Fruit fly (Drosophila melanogaster) whole organism, embryonic: ENCODE measurements around the gene CG31551.

Experiments used
- B-H2 ChIP-seq: fragments of 200-800 bp; sonication (Bioruptor generic); optimal IDR thresholded peaks from 2 replicates; lab custom pipeline; 2018; ENCODE audit warnings: missing biosample characterization, mild to moderate bottlenecking, missing genetic modification characterization
- CG11696 ChIP-seq: fragments of 200-800 bp; sonication (Bioruptor generic); IDR thresholded peaks from 2 replicates; pipeline ENCODE4 v1.3.6; 2022; ENCODE audit warnings: missing biosample characterization, missing genetic modification characterization
- CG1233 ChIP-seq: fragments of 200-800 bp; sonication (Bioruptor generic); optimal IDR thresholded peaks from 4 replicates; lab custom pipeline; 2018; ENCODE audit warnings: missing biosample characterization, mild to moderate bottlenecking, missing genetic modification characterization
- CG12769 ChIP-seq: fragments of 200-800 bp; sonication (Bioruptor generic); optimal IDR thresholded peaks from 2 replicates; lab custom pipeline; 2019; ENCODE audit warnings: missing biosample characterization, mild to moderate bottlenecking, missing genetic modification characterization, moderate library complexity
- CG14860 ChIP-seq: fragments of 200-800 bp; sonication (Bioruptor generic); IDR thresholded peaks from 3 replicates; pipeline ENCODE4 v1.3.6; 2022; ENCODE audit warnings: missing biosample characterization, missing genetic modification characterization; ENCODE audit not compliant: partially characterized antibody
- CG17359 ChIP-seq: fragments of 200-800 bp; sonication (Bioruptor generic); optimal IDR thresholded peaks from 3 replicates; lab custom pipeline; 2018; ENCODE audit warnings: missing biosample characterization, mild to moderate bottlenecking, missing genetic modification characterization, moderate library complexity
- CG18011 ChIP-seq: fragments of 200-800 bp; sonication (Bioruptor generic); optimal IDR thresholded peaks from 2 replicates; lab custom pipeline; 2017; ENCODE audit warnings: missing biosample characterization, missing genetic modification characterization, mild to moderate bottlenecking, moderate library complexity, missing genotype
- CG2199 ChIP-seq: fragments of 200-800 bp; sonication (Bioruptor generic); IDR thresholded peaks from 3 replicates; pipeline ENCODE4 v1.3.6; 2022; ENCODE audit warnings: missing biosample characterization, missing genetic modification characterization
- CG3726 ChIP-seq: fragments of 200-800 bp; sonication (Bioruptor generic); IDR thresholded peaks from 3 replicates; pipeline ENCODE4, ENCODE4 v1.3.6; 2022; ENCODE audit warnings: missing biosample characterization, missing genetic modification characterization
- CG42726 ChIP-seq: fragments of 200-800 bp; sonication (Bioruptor generic); IDR thresholded peaks from 2 replicates; pipeline ENCODE4 v1.3.6; 2022; ENCODE audit warnings: missing biosample characterization, missing genetic modification characterization; ENCODE audit not compliant: partially characterized antibody
- CG4617 ChIP-seq: fragments of 200-800 bp; sonication (Bioruptor generic); optimal IDR thresholded peaks from 3 replicates; lab custom pipeline; 2016; ENCODE audit warnings: missing biosample characterization, missing genetic modification characterization, borderline replicate concordance
- CG4707 ChIP-seq: fragments of 200-800 bp; sonication (Bioruptor generic); optimal IDR thresholded peaks from 2 replicates; lab custom pipeline; 2018; ENCODE audit warnings: missing biosample characterization, mild to moderate bottlenecking, missing genetic modification characterization, moderate library complexity
- CG9437 ChIP-seq: fragments of 200-800 bp; sonication (Bioruptor generic); optimal IDR thresholded peaks from 2 replicates; lab custom pipeline; 2018; ENCODE audit warnings: missing biosample characterization, mild to moderate bottlenecking, missing genetic modification characterization
- Chrac-16 ChIP-seq: fragments of 200-800 bp; sonication (Bioruptor generic); optimal IDR thresholded peaks from 3 replicates; lab custom pipeline; 2016; ENCODE audit warnings: missing biosample characterization, missing genetic modification characterization
- D19A ChIP-seq: fragments of 200-800 bp; optimal IDR thresholded peaks from 3 replicates; lab custom pipeline; 2019; ENCODE audit warnings: missing biosample characterization, mild to moderate bottlenecking, missing genetic modification characterization, moderate library complexity
- Dad ChIP-seq: fragments of 200-800 bp; sonication (Bioruptor generic); optimal IDR thresholded peaks from 3 replicates; lab custom pipeline; 2016; ENCODE audit warnings: missing biosample characterization, missing genetic modification characterization
- Deaf1 ChIP-seq: fragments of 200-800 bp; optimal IDR thresholded peaks from 3 replicates; lab custom pipeline; 2019; ENCODE audit warnings: missing biosample characterization, mild to moderate bottlenecking, missing genetic modification characterization, moderate library complexity
- Dfd ChIP-seq, 2 experiments: fragments of >200 bp; optimal IDR thresholded peaks; 2 replicates each; lab custom pipeline; 2017; ENCODE audit warnings: missing biosample characterization in 2 of 2, missing genetic modification characterization in 2 of 2
- Ets97D ChIP-seq: fragments of 200-800 bp; sonication (Bioruptor generic); optimal IDR thresholded peaks from 3 replicates; lab custom pipeline; 2016; ENCODE audit warnings: missing biosample characterization, missing genetic modification characterization
- Fer3 ChIP-seq: fragments of 200-800 bp; sonication (Bioruptor generic); optimal IDR thresholded peaks from 2 replicates; lab custom pipeline; 2018; ENCODE audit warnings: missing biosample characterization, mild to moderate bottlenecking, missing genetic modification characterization, moderate library complexity
- HLH4C ChIP-seq: fragments of 200-800 bp; sonication (Bioruptor generic); IDR thresholded peaks from 3 replicates; pipeline ENCODE4 v1.3.6; 2022; ENCODE audit warnings: missing biosample characterization, missing genetic modification characterization; ENCODE audit not compliant: partially characterized antibody
- Pdp1 ChIP-seq, 2 experiments: fragments of 200-800 bp; sonication (Bioruptor generic); optimal IDR thresholded peaks; 3 replicates each; lab custom pipeline; 2016; ENCODE audit warnings: missing biosample characterization in 2 of 2, missing genetic modification characterization in 2 of 2, mild to moderate bottlenecking in 1 of 2, moderate library complexity in 1 of 2
- Scr ChIP-seq: fragments of 200-800 bp; sonication (Bioruptor generic); IDR thresholded peaks from 2 replicates; pipeline ENCODE4 v1.3.6; 2022; ENCODE audit warnings: missing biosample characterization, missing genetic modification characterization; ENCODE audit not compliant: partially characterized antibody
- Sox102F ChIP-seq: fragments of 200-800 bp; sonication (Bioruptor generic); optimal IDR thresholded peaks from 2 replicates; lab custom pipeline; 2018; ENCODE audit warnings: missing biosample characterization, mild to moderate bottlenecking, missing genetic modification characterization, moderate library complexity
- cato ChIP-seq: fragments of 200-800 bp; sonication (Bioruptor generic); optimal IDR thresholded peaks from 2 replicates; lab custom pipeline; 2016; ENCODE audit warnings: missing biosample characterization, missing genetic modification characterization, borderline replicate concordance
- chm ChIP-seq: fragments of 200-800 bp; sonication (Bioruptor generic); IDR thresholded peaks from 2 replicates; pipeline ENCODE4 v1.3.6; 2022; ENCODE audit warnings: missing biosample characterization, missing genetic modification characterization
- croc ChIP-seq: fragments of 200-800 bp; sonication (Bioruptor generic); conservative IDR thresholded peaks from 3 replicates; pipeline ENCODE4 v1.3.6; 2022; ENCODE audit warnings: missing biosample characterization, missing genetic modification characterization
- en ChIP-seq: fragments of 200-800 bp; sonication (Bioruptor generic); optimal IDR thresholded peaks from 2 replicates; lab custom pipeline; 2016; ENCODE audit warnings: missing biosample characterization, missing genetic modification characterization
- gcm ChIP-seq: fragments of 200-800 bp; sonication (Bioruptor generic); optimal IDR thresholded peaks from 2 replicates; lab custom pipeline; 2019; ENCODE audit warnings: missing biosample characterization, mild to moderate bottlenecking, missing genetic modification characterization, moderate library complexity
- gfzf ChIP-seq: fragments of 200-800 bp; sonication (Bioruptor generic); optimal IDR thresholded peaks from 2 replicates; lab custom pipeline; 2016; ENCODE audit warnings: missing biosample characterization, mild to moderate bottlenecking, missing genetic modification characterization, moderate library complexity
- gro ChIP-seq: fragments of 200-800 bp; sonication (Bioruptor generic); optimal IDR thresholded peaks from 2 replicates; lab custom pipeline; 2016; ENCODE audit warnings: missing biosample characterization, missing genetic modification characterization
- ham ChIP-seq: fragments of 200-800 bp; sonication (Bioruptor generic); IDR thresholded peaks from 2 replicates; pipeline ENCODE4 v1.3.6; 2022; ENCODE audit warnings: missing biosample characterization, missing genetic modification characterization
- kay ChIP-seq: fragments of 200-800 bp; sonication (Bioruptor generic); optimal IDR thresholded peaks from 2 replicates; lab custom pipeline; 2016; ENCODE audit warnings: missing biosample characterization, missing genetic modification characterization
- klu ChIP-seq: fragments of 200-800 bp; sonication (Bioruptor generic); IDR thresholded peaks from 2 replicates; pipeline ENCODE4 v1.3.6; 2022; ENCODE audit warnings: missing biosample characterization, missing genetic modification characterization
- kni ChIP-seq: fragments of 200-800 bp; sonication (Bioruptor generic); optimal IDR thresholded peaks from 3 replicates; lab custom pipeline; 2017; ENCODE audit warnings: mild to moderate bottlenecking, missing biosample characterization, missing genetic modification reagents, missing genetic modification characterization
- mld ChIP-seq: fragments of 200-800 bp; sonication (Bioruptor generic); IDR thresholded peaks from 3 replicates; pipeline ENCODE4 v1.3.6; 2022; ENCODE audit warnings: missing biosample characterization, missing genetic modification characterization; ENCODE audit not compliant: partially characterized antibody
- nom ChIP-seq: fragments of 200-800 bp; sonication (Bioruptor generic); optimal IDR thresholded peaks from 2 replicates; lab custom pipeline; 2017; ENCODE audit warnings: missing biosample characterization, missing genetic modification characterization, mild to moderate bottlenecking, moderate library complexity, missing genetic modification reagents
- otp ChIP-seq: fragments of 200-800 bp; sonication (Bioruptor generic); IDR thresholded peaks from 3 replicates; pipeline ENCODE4, ENCODE4 v1.3.6; 2022; ENCODE audit warnings: missing biosample characterization, missing genetic modification characterization
- pan ChIP-seq, 4 experiments: fragments of >200 bp in 3 of 4; fragments of 200-800 bp in 1 of 4; sonication (Bioruptor generic) in 1 of 4; optimal IDR thresholded peaks in 3 of 4; IDR thresholded peaks in 1 of 4; 2 replicates each; pipeline versions ENCODE4 v1.3.6 to Lab custom; 2017 to 2022; ENCODE audit warnings: missing biosample characterization in 2 of 4, missing genetic modification characterization in 2 of 4, mixed read lengths in 1 of 4
- phol ChIP-seq: fragments of 200-800 bp; sonication (Bioruptor generic); optimal IDR thresholded peaks from 3 replicates; lab custom pipeline; 2018; ENCODE audit warnings: missing biosample characterization, mild to moderate bottlenecking, missing genetic modification characterization, moderate library complexity
- psq ChIP-seq: fragments of 200-800 bp; sonication (Bioruptor generic); optimal IDR thresholded peaks from 2 replicates; lab custom pipeline; 2017; ENCODE audit warnings: missing biosample characterization, missing genetic modification characterization
- rib ChIP-seq: fragments of 200-800 bp; sonication (Bioruptor generic); IDR thresholded peaks from 2 replicates; pipeline ENCODE4 v1.3.6; 2022; ENCODE audit warnings: missing biosample characterization, missing genetic modification characterization
- ro ChIP-seq: fragments of 200-800 bp; sonication (Bioruptor generic); IDR thresholded peaks from 2 replicates; pipeline ENCODE4 v1.3.6; 2022; ENCODE audit warnings: missing biosample characterization, missing genetic modification characterization
- salm ChIP-seq: fragments of 200-800 bp; sonication (Bioruptor generic); optimal IDR thresholded peaks from 2 replicates; lab custom pipeline; 2018; ENCODE audit warnings: missing biosample characterization, mild to moderate bottlenecking, missing genetic modification characterization
- sens ChIP-seq: fragments of 200-800 bp; sonication (Bioruptor generic); peaks from one replicate; lab custom pipeline; 2016; ENCODE audit warnings: missing biosample characterization, missing genetic modification characterization
- sna ChIP-seq: fragments of 200-800 bp; sonication (Bioruptor generic); IDR thresholded peaks from 2 replicates; pipeline ENCODE4 v1.3.6; 2022; ENCODE audit warnings: missing biosample characterization, missing genetic modification characterization; ENCODE audit not compliant: partially characterized antibody
- ssp ChIP-seq: fragments of 200-800 bp; sonication (Bioruptor generic); IDR thresholded peaks from 2 replicates; pipeline ENCODE4 v1.3.6; 2022; ENCODE audit warnings: missing biosample characterization, missing genetic modification characterization
- vfl ChIP-seq: fragments of 200-800 bp; sonication (Bioruptor generic); optimal IDR thresholded peaks from 2 replicates; lab custom pipeline; 2016; ENCODE audit warnings: missing biosample characterization, missing genetic modification characterization
- vvl ChIP-seq: fragments of 200-800 bp; sonication (Bioruptor generic); IDR thresholded peaks from 2 replicates; pipeline ENCODE4 v1.3.6; 2022; ENCODE audit warnings: missing biosample characterization, missing genetic modification characterization
- yki ChIP-seq: fragments of >200 bp; optimal IDR thresholded peaks from 3 replicates; lab custom pipeline; 2018

The CG31551 gene

DNA sequence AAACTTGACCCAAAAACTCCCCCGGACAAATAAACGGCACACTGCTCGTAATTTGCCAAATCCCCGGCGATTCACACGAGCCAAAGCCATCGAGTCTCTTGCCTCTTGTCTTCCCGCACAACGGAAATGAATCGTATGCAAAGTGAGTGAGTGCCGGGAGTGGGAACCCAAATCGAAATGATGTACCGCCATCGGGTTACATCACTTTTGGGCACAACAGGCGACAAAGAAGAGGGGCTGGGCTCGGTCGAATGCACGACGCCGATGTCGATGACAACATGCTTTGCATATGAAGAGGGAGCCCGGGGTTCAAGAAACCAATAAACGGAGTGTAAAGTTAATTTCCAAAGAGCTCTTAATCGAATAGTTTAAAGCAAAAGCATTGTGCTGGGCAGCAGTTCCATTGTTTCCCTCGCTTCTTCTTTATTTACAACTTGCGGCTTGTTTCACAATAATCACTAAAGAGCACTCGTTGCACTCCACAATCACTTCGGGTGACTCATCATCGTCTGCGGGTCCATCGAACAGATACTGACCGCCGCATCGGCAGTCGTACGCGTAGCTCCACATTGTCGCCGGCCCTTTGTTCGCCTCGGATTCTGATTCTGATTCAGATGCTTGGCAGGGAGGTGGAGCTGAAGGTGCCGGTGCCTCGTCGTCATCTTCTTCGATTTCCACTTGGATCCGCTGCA, 5.8 kb upstream of the CG31551 start:
- 0 out of 3 replicates have a peak, but pooled peaks have one; percentile 17 for TF ChIP-seq mld (GFP tag; lab: Robert Waterston, UW)
- peak; percentile 8 for TF ChIP-seq kay
- TF ChIP-seq HLH4C = no peak
- peak; percentile 95 for TF ChIP-seq nom (GFP tag; lab: Kevin White, UChicago)
- TF ChIP-seq Dad = no peak
- no peak for TF ChIP-seq croc (GFP tag; lab: Robert Waterston, UW)
- peak; percentile 41 for TF ChIP-seq CG12769 (tag; lab: Kevin White, UChicago)
- TF ChIP-seq gcm = no peak
- TF ChIP-seq CG1233 = no peak
- TF ChIP-seq Pdp1 (GFP tag; optimal IDR thresholded peaks at IDR 0.05; lab: Kevin White, UChicago) = peak in 1 of 2 experiments; percentile 69
- no peak for TF ChIP-seq klu (GFP tag; lab: Robert Waterston, UW)
- TF ChIP-seq Dfd (GFP tag; optimal IDR thresholded peaks at IDR 0.05; lab: Kevin White, UChicago) = no peak
- no peak for TF ChIP-seq CG4707
- TF ChIP-seq CG4617 (GFP tag; lab: Kevin White, UChicago) = no peak
- no peak for TF ChIP-seq cato (GFP tag; lab: Kevin White, UChicago)
- no peak for TF ChIP-seq vfl (GFP tag; lab: Kevin White, UChicago)
- no peak for TF ChIP-seq ro (GFP tag; lab: Robert Waterston, UW)
- TF ChIP-seq en = no peak
- TF ChIP-seq CG42726 (GFP tag; lab: Robert Waterston, UW) = 0 out of 2 replicates have a peak, but pooled peaks have one; percentile 19
- TF ChIP-seq CG3726 (GFP tag; lab: Robert Waterston, UW) = 0 out of 3 replicates have a peak, but pooled peaks have one; percentile 19
- peak; percentile 43 for TF ChIP-seq kni (GFP tag; lab: Kevin White, UChicago)
- TF ChIP-seq chm (GFP tag; lab: Robert Waterston, UW) = 0 out of 2 replicates have a peak, but pooled peaks have one; percentile 9
- no peak for TF ChIP-seq B-H2 (GFP tag; lab: Kevin White, UChicago)
- peak; percentile 24 for TF ChIP-seq Deaf1
- no peak for TF ChIP-seq Fer3
- TF ChIP-seq gfzf = no peak
- TF ChIP-seq vvl (GFP tag; lab: Robert Waterston, UW) = peak; percentile 70; the same call in 1 of the 2 replicates
- TF ChIP-seq CG18011 (GFP tag; lab: Kevin White, UChicago) = no peak
- TF ChIP-seq Chrac-16 (GFP tag; lab: Kevin White, UChicago) = no peak
- TF ChIP-seq phol (tag; lab: Kevin White, UChicago) = no peak
- peak; percentile 23 for TF ChIP-seq sens (GFP tag; lab: Kevin White, UChicago)
- TF ChIP-seq Scr (GFP tag; lab: Robert Waterston, UW) = no peak
- TF ChIP-seq psq = no peak
- no peak for TF ChIP-seq CG11696 (GFP tag; lab: Robert Waterston, UW)
- no peak for TF ChIP-seq otp (GFP tag; lab: Robert Waterston, UW)
- no peak for TF ChIP-seq sna
- no peak for TF ChIP-seq CG17359 (tag; lab: Kevin White, UChicago)
- TF ChIP-seq ssp (GFP tag; lab: Robert Waterston, UW) = 0 out of 2 replicates have a peak, but pooled peaks have one; percentile 11
- TF ChIP-seq CG14860 (GFP tag; lab: Robert Waterston, UW) = 0 out of 3 replicates have a peak, but pooled peaks have one; percentile 19

DNA sequence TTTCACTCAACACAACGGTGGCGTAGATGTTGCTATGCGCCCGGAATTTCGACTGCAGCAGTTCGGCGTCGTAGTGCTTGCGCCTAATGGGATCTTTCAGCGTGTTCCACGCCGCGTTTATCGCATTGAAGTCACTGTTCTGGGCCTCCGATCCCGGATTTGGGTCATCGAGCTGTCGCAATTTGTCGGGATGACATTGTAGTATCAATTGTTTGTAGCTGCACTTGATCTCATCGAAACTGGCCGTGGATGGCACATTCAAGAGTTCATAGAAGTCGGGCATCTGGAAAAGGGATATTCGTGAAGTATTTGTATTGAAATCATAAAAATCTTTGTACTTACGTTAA, 5.3 kb upstream of the CG31551 start:
- TF ChIP-seq yki (lab: Kevin White, UChicago) = no peak
- no peak for TF ChIP-seq salm (tag; lab: Kevin White, UChicago)
- TF ChIP-seq rib (GFP tag; lab: Robert Waterston, UW) = 0 out of 2 replicates have a peak, but pooled peaks have one; percentile 41
- no peak for TF ChIP-seq gro (GFP tag; lab: Kevin White, UChicago)
- TF ChIP-seq ham (GFP tag; lab: Robert Waterston, UW) = no peak
- TF ChIP-seq CG9437 (GFP tag; lab: Kevin White, UChicago) = no peak
- no peak for TF ChIP-seq D19A (tag; lab: Kevin White, UChicago)
- no peak for TF ChIP-seq pan (optimal IDR thresholded peaks at IDR 0.05; lab: Kevin White, UChicago)
- no peak for TF ChIP-seq pan (GFP tag; optimal IDR thresholded peaks at IDR 0.05 in 1 of 2, IDR thresholded peaks at IDR 0.05 in 1 of 2)
- TF ChIP-seq CG42726 (GFP tag; lab: Robert Waterston, UW) = 0 out of 2 replicates have a peak, but pooled peaks have one; percentile 0
- TF ChIP-seq Sox102F (GFP tag; lab: Kevin White, UChicago) = no peak
- TF ChIP-seq Ets97D (GFP tag; lab: Kevin White, UChicago) = no peak
- TF ChIP-seq CG2199 (GFP tag; lab: Robert Waterston, UW) = 0 out of 3 replicates have a peak, but pooled peaks have one; percentile 32
